Fruit fly (Drosophila melanogaster) Kc167 (cell line): ENCODE measurements around the gene CG10097.

Source experiments
- h ChIP-seq: fragments of >200 bp; optimal IDR thresholded peaks from 3 replicates; lab custom pipeline; 2018; ENCODE audit warnings: missing external identifiers
- insv ChIP-seq: fragments of >200 bp; optimal IDR thresholded peaks from 3 replicates; lab custom pipeline; 2018; ENCODE audit warnings: missing external identifiers
- psq ChIP-seq: fragments of >200 bp; optimal IDR thresholded peaks from 2 replicates; lab custom pipeline; 2017; ENCODE audit warnings: missing external identifiers
- ttk ChIP-seq: sonication (Bioruptor generic); optimal IDR thresholded peaks from 2 replicates; lab custom pipeline; 2017; ENCODE audit warnings: missing external identifiers

DNA sequence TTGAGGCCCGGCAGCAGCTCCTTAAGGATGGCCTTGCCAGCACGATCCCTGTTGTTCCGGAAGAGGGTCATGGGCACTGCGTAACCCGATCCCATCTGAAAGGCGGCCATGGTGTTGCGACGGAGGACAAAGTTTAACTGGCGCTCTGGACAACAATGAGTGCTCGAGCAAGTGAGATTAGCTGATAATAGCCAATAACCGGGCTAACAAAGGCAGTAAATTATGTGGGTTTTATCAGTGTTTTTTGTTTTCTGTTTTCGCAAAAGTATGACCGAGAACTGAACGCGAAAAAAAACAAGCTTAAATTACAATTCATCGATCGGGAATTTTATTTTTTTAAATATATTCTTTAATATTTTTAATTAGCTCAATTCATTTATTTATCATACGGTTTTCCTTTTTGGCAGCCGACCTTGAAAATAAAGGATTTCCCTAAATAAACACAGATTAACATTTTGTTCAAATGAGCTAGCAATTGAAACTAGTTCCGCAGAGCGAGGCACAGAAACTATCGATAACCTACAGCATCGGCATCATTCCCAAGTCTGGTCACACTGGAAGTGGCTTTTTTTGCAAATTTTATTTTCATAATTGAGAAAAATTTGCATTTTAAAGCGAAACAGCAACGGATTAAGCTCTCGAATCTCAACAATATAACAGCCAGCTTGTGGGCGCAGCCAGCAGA, 17.6 kb upstream of the CG10097 start, which contains the start of the genes Dip-C and pps:
- TF ChIP-seq psq (lab: Kevin White, UChicago) (no peak), insv (lab: Kevin White, UChicago) (no peak), h (lab: Kevin White, UChicago) (no peak), ttk (no peak)
